Worm (Caenorhabditis elegans): ENCODE measurements around the gene srg-5.
A peak's percentile ranks its signal among the peaks of the same experiment; 100 is the strongest.

The srg-5 gene

ce11 chrIII:6303114-6303647 lies 38.8 kb upstream of the srg-5 start, which contains the start of gene F47D12.9:
Gene F47D12.9, minus strand, starts transcription at chrIII:6303380.
- peak; percentile 54 for TF ChIP-seq mep-1 (tag; optimal IDR thresholded peaks at IDR 0.05)
- peak; percentile 20 for TF ChIP-seq unc-120 (tag; optimal IDR thresholded peaks at IDR 0.05; ENCODE audit: poor library complexity, severe bottlenecking)
- no peak for TF ChIP-seq lin-32 (GFP tag; optimal IDR thresholded peaks at IDR 0.05)
- TF ChIP-seq pha-4 (tag; optimal IDR thresholded peaks at IDR 0.05): peak; percentile 62
- peak; percentile 39 for TF ChIP-seq lin-13 (tag; optimal IDR thresholded peaks at IDR 0.05)
- TF ChIP-seq mab-5 (tag; optimal IDR thresholded peaks at IDR 0.05): no peak
- peak; percentile 28 for TF ChIP-seq ces-1 (GFP tag; optimal IDR thresholded peaks at IDR 0.05)
- no peak for TF ChIP-seq M03D4.4 (tag; optimal IDR thresholded peaks at IDR 0.05)
- peak; percentile 53 for TF ChIP-seq hlh-1 (tag; optimal IDR thresholded peaks at IDR 0.05)
- TF ChIP-seq unc-62 (GFP tag; optimal IDR thresholded peaks at IDR 0.05): peak; percentile 10

DNA sequence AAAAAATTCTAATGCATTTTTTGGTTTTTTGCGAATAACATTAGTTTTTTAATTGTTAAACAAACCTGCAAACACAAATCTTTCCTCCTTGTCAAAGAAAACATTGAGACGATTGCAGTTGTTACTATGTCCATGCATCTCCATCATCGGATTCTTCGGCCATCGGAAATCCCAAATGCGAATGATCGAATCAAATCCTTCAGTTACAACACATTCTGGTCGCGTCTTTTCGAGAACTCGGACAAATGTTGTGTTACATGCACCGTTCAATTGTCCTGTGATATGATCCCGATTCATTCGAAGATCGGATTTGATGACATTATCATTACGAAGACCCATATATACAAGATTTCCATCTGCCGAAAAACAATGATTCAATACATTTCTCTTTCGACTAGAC lies 36.0 kb upstream of the srg-5 start:
- TF ChIP-seq mls-2 (tag; optimal IDR thresholded peaks at IDR 0.05) (no peak), hlh-1 (tag; optimal IDR thresholded peaks at IDR 0.05) (no peak), elt-3 (tag; optimal IDR thresholded peaks at IDR 0.05) (no peak), ceh-43 (GFP tag; optimal IDR thresholded peaks at IDR 0.05) (no peak), flh-1 (GFP tag; optimal IDR thresholded peaks at IDR 0.05) (no peak), nhr-2 (tag; optimal IDR thresholded peaks at IDR 0.05) (no peak), M03D4.4 (tag; optimal IDR thresholded peaks at IDR 0.05) (no peak), cnd-1 (tag; optimal IDR thresholded peaks at IDR 0.05) (no peak), zip-8 (tag; optimal IDR thresholded peaks at IDR 0.05) (no peak), sem-2 (GFP tag; optimal IDR thresholded peaks at IDR 0.05) (no peak), lin-32 (GFP tag; optimal IDR thresholded peaks at IDR 0.05) (no peak), nhr-237 (tag; optimal IDR thresholded peaks at IDR 0.05) (no peak), nhr-76 (tag; optimal IDR thresholded peaks at IDR 0.05) (no peak), mep-1 (tag; optimal IDR thresholded peaks at IDR 0.05) (no peak)

DNA sequence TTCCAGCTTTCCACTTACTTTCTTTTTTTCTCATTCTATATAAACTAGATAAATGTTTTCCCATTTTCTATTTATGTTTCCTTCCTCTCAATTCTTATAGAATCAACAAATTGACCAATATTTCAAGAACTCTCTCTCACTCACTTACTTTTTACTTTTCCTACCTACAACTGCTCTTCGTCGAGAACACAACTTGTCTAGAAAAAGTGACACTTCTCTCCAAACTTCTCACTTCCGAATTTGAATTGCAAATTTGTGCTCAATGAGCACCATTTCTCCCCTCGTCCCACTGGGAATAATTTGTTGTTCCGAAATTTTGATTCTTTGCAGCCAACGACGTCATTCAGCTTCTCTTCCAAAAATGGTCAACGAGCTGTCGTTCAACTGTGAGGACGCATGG lies 33.8 kb upstream of the srg-5 start, which contains the start of gene F47D12.3:
Gene F47D12.3 (plus strand): TSS at position 331 of the 400 bp plus-strand sequence.
- TF ChIP-seq ceh-83 (GFP tag; optimal IDR thresholded peaks at IDR 0.05) (no peak), ceh-39 (tag; optimal IDR thresholded peaks at IDR 0.05) (no peak), lin-32 (GFP tag; optimal IDR thresholded peaks at IDR 0.05) (no peak), ztf-11 (tag; optimal IDR thresholded peaks at IDR 0.05) (no peak)

DNA sequence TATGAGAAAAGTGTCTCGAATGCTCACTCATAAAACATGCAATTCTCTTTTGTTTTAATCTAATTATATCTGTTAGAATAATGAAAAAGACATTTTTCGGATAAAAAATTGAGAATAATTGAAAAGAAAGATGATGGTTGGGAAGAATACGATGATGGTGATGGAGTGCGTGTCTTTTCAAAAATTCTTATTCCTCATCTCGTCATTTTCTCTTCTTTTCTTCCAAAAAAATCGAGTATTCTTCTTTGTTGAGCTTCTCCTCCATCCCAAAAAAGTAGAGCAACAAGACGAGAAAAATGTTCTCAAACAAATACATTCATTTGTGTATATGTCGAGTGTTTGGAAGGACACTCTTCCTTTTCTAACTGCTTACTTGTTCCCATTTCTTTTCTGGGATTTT lies 33.3 kb upstream of the srg-5 start:
- TF ChIP-seq lin-32 (GFP tag; optimal IDR thresholded peaks at IDR 0.05) (no peak), ces-1 (GFP tag; optimal IDR thresholded peaks at IDR 0.05) (peak; percentile 33)

ce11 chrIII:6295972-6296700 lies 31.8 kb upstream of the srg-5 start, which contains the start of gene F47D12.7:
Gene F47D12.7, minus strand, starts transcription at chrIII:6296022.
- TF ChIP-seq flh-1 (GFP tag; optimal IDR thresholded peaks at IDR 0.05) (no peak), lsy-2 (tag; optimal IDR thresholded peaks at IDR 0.05) (no peak), elt-3 (tag; optimal IDR thresholded peaks at IDR 0.05) (no peak), ztf-11 (tag; optimal IDR thresholded peaks at IDR 0.05) (no peak), mep-1 (tag; optimal IDR thresholded peaks at IDR 0.05) (no peak), mls-2 (tag; optimal IDR thresholded peaks at IDR 0.05) (no peak), unc-120 (tag; optimal IDR thresholded peaks at IDR 0.05; ENCODE audit: poor library complexity, severe bottlenecking) (no peak), cnd-1 (tag; optimal IDR thresholded peaks at IDR 0.05) (no peak), ceh-39 (tag; optimal IDR thresholded peaks at IDR 0.05) (no peak), sptf-1 (tag; optimal IDR thresholded peaks at IDR 0.05) (no peak), elt-1 (tag; optimal IDR thresholded peaks at IDR 0.05; ENCODE audit: borderline replicate concordance, insufficient read depth) (no peak), sem-2 (GFP tag; optimal IDR thresholded peaks at IDR 0.05) (no peak), nhr-237 (tag; optimal IDR thresholded peaks at IDR 0.05) (no peak), ceh-83 (GFP tag; optimal IDR thresholded peaks at IDR 0.05) (no peak), hlh-1 (tag; optimal IDR thresholded peaks at IDR 0.05) (no peak), M03D4.4 (tag; optimal IDR thresholded peaks at IDR 0.05) (no peak)

Measured in whole organism, mixed stage, embryonic.